Worm (Caenorhabditis elegans) whole organism, L2 larva: ENCODE measurements around the gene T05C12.9.

ENCODE experiments used
- ZK546.5 ChIP-seq: sonication (generic microtip); optimal IDR thresholded peaks from 2 replicates; lab custom pipeline; 2017; ENCODE audit warnings: missing biosample characterization, missing genetic modification characterization
- egl-27 ChIP-seq: sonication (generic microtip); optimal IDR thresholded peaks from 3 replicates; lab custom pipeline; 2017; ENCODE audit warnings: missing biosample characterization, missing genetic modification reagents, missing genetic modification characterization
- elt-1 ChIP-seq: fragments of 150-350 bp; optimal IDR thresholded peaks from 2 replicates; lab custom pipeline; 2014; ENCODE audit warnings: missing biosample characterization, missing genetic modification characterization
- fos-1 ChIP-seq: fragments of 150-350 bp; optimal IDR thresholded peaks from 2 replicates; lab custom pipeline; 2014; ENCODE audit warnings: missing biosample characterization, missing genetic modification characterization
- lsy-2 ChIP-seq, 2 experiments: fragments of 150-350 bp in 1 of 2; sonication (generic microtip) in 1 of 2; optimal IDR thresholded peaks; 2 replicates each; lab custom pipeline; 2014 to 2017; ENCODE audit warnings: missing biosample characterization in 2 of 2, missing genetic modification characterization in 2 of 2
- mab-5 ChIP-seq: fragments of 150-350 bp; optimal IDR thresholded peaks from 2 replicates; lab custom pipeline; 2014; ENCODE audit warnings: missing biosample characterization, missing genetic modification characterization
- mdl-1 ChIP-seq, 2 experiments: fragments of 150-350 bp in 1 of 2; sonication (generic microtip) in 1 of 2; optimal IDR thresholded peaks; 2 replicates each; lab custom pipeline; 2017; ENCODE audit warnings: missing biosample characterization in 2 of 2, missing genetic modification characterization in 2 of 2
- nhr-11 ChIP-seq: fragments of 150-350 bp; optimal IDR thresholded peaks from 2 replicates; lab custom pipeline; 2014; ENCODE audit warnings: missing biosample characterization, missing genetic modification characterization
- nhr-12 ChIP-seq: fragments of 150-350 bp; optimal IDR thresholded peaks from 2 replicates; lab custom pipeline; 2014; ENCODE audit warnings: missing biosample characterization, missing genetic modification characterization
- skn-1 ChIP-seq: sonication (generic microtip); optimal IDR thresholded peaks from 2 replicates; lab custom pipeline; 2017; ENCODE audit warnings: missing biosample characterization, missing genetic modification characterization
- zag-1 ChIP-seq: fragments of 150-350 bp; optimal IDR thresholded peaks from 2 replicates; lab custom pipeline; 2014; ENCODE audit warnings: missing biosample characterization, missing genetic modification characterization

DNA sequence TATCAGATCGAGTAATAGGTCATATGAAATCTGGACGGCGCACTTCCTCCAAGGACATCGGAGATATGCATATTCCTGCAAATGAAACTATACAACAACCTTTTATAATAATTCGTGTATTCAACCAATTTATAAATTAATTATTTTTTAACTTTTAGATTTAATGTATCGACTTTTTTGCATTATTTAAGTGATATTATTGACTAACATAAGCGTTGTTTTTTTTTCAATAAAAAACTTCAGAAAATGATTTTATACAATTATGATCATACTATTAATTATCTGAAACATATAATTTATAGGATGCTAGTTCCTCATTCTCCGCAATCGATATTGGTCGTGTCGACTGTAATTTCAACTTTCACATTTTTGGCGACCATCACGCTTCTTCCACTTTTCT is 11.0 kb upstream of the T05C12.9 start, which contains the start of gene col-76:
- TF ChIP-seq mab-5 (tag; lab: Kevin White, UChicago), result no peak
- TF ChIP-seq nhr-11 (tag; lab: Kevin White, UChicago), result no peak
- TF ChIP-seq fos-1 (tag; lab: Kevin White, UChicago), result no peak
- TF ChIP-seq egl-27 (tag; lab: Kevin White, UChicago), result no peak
- TF ChIP-seq zag-1 (tag; lab: Kevin White, UChicago), result no peak
- TF ChIP-seq mdl-1 (tag; optimal IDR thresholded peaks at IDR 0.05; lab: Kevin White, UChicago), result no peak
- TF ChIP-seq elt-1 (tag; lab: Kevin White, UChicago), result no peak
- no peak for TF ChIP-seq skn-1 (tag; lab: Kevin White, UChicago)
- TF ChIP-seq ZK546.5 (tag; lab: Kevin White, UChicago), result no peak
- no peak for TF ChIP-seq nhr-12 (tag; lab: Kevin White, UChicago)
- no peak for TF ChIP-seq lsy-2 (tag; optimal IDR thresholded peaks at IDR 0.05; lab: Kevin White, UChicago)
